Fruit fly (Drosophila melanogaster): ENCODE data around the gene BG642163.

The BG642163 gene

DNA sequence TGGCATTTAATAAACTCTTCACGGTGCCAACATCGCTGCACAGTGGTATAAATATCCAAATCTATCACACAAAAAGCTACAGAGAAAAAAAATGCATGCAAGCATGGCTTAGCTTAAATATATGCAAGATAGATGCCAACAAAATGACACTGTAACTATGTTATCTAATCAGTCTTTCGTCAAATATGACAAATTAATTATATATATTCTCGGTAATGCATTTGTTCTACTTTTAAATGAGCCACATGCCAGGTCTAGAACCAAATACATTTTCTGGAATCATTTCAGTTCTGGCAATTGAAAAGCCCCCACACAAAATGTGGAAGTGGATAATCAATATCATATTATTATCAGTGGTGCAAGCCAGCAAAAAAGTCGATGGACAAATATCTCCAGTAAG lies at the start of gene BG642163:
Gene BG642163, plus strand, starts transcription at position 301 of the 400 bp plus-strand sequence.
- TF ChIP-seq CG17801 (GFP tag; optimal IDR thresholded peaks at IDR 0.05; ENCODE audit: partially characterized antibody): no peak

DNA sequence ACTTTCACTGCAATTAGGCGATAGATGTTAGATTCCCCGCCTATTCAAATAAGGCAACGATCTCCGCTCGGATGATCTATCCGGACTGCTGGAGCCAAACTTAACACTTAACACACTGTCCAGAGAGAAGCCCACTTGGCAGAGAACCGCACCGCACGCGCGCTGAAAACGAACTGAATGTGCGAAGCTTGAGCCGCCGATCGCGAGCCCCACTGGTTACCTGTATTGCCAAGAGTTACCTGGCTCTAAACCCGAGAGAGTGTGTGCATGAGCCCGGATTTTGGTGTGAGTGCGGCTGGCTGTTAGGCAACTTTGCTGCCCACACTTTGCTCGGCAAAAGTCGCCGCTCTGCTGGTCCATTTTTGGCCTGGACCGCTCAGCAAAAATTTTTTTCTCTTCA lies 49.3 kb upstream of the BG642163 start:
- no peak for TF ChIP-seq CG17801 (GFP tag; optimal IDR thresholded peaks at IDR 0.05; ENCODE audit: partially characterized antibody)

DNA sequence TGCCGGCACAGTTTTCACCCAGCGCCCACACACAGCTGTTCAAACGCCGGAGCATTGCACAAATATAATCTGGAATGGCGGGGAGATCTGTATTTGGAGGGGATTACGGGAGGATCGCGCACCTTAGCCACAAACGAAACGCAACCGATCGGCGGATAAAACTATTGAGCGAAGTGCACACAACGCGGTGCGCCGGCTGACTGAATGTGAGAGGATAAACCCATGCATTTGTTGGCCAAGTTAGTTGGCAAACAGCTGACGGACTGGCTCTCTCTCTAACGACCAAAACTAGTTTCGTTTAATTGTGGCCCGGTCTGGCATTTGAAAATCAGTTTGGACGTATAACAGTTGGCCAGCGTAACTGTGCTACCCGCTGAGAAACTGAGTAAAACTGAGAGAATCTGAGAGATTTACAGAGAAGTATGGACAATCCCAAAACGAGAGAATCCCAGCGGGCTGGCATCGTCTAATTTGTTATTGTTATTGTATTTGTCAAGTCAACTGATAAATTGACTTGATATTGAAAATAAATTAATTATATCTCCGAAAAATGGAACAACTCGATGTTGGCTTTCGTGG lies 46.2 kb upstream of the BG642163 start:
- no peak for TF ChIP-seq CG17801 (GFP tag; optimal IDR thresholded peaks at IDR 0.05; ENCODE audit: partially characterized antibody)

DNA sequence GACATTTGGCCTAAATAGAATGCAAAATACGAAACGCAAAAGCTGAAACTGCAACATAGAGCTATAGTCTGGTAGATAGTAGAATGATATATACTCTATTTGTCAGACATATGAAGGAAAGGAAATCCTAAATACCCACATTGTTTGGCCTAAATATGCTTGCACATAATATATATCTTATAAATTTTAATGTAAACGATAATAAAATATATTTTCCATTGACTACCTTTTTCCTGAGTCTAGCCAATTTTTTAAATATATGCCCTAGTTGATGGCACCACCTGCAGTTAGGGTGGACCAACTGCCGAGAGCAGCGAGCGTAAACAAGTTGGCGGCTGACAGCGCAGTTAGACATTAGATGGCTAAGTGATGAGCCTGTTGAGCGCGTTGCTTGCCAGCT lies 44.4 kb upstream of the BG642163 start:
- TF ChIP-seq CG17801 (GFP tag; optimal IDR thresholded peaks at IDR 0.05; ENCODE audit: partially characterized antibody): no peak

DNA sequence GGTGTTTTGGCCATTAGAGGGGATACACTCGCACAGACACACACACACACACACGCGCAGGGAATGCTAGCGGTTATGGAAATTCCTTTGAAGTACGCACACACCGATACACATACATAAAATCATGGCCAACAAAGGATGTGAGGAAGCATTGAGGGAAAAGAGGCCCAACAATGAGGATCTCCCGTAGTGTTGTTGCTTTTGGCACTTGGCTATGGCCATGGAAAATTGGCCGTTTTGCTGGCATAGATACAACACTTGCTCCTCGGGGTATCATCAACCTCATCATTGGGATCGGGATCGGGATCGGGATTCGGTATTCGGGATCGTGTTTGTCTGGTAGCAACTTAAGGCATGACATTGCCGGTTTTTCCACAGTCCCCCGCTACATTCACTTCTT lies 43.5 kb upstream of the BG642163 start:
- no peak for TF ChIP-seq CG17801 (GFP tag; optimal IDR thresholded peaks at IDR 0.05; ENCODE audit: partially characterized antibody)

DNA sequence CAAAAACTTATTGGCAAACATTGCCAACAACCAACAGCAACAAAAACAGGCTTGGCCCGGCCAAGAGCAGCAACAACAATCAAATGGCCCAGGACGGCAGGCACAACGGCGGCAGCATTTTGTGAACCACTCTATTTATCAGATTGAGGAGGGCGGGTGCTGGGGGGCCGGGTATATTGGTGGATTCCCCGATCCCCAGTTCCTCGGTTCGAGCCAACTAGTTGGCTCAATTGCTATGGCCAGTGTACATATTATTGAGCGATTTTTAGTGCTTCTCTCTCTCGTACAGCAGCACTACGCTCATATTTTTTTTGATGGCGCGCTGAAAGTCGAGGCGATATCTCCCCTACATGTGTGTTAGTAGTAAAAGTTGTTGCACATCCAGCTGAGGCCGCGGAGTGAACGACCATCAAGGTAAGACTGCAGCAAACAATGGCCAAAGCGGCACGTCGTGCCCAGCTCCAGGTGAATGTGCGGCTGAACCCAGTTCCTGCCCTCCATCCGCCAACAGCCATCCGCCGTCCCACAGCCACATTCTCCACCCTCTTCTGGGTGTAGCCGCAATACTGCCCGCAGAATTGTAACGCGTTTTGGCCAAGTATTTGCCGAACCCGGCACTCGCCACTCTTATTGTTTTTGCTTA lies 41.2 kb upstream of the BG642163 start:
- TF ChIP-seq CG17801 (GFP tag; optimal IDR thresholded peaks at IDR 0.05; ENCODE audit: partially characterized antibody): no peak

DNA sequence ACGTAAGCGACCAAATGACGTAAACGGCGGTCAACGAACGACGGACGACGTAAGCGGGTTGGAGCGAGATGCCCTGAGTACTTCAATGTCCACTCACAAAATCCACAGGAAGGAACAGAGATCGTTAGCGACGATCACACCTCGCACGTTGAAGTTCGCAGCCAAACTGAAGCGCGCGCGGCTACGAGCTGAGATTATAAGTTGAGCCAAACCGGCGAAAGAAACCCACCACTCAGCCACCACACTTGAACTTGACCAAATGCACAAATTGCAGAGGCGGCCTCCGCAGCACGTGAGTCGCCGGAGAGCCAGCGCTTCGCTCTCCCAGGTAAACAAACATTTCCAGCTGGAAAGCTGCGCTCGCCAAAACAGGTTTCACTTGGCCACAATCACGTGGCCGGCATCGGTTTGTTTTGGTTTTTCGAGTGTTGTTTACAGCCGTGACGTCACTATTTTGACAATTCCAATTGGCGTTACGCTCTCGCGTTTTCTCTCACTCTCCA lies 26.9 kb upstream of the BG642163 start, which contains the start of gene dpy:
Gene dpy, minus strand, starts transcription at position 161 of the 503 bp plus-strand sequence.
- no peak for TF ChIP-seq CG17801 (GFP tag; optimal IDR thresholded peaks at IDR 0.05; ENCODE audit: partially characterized antibody)

DNA sequence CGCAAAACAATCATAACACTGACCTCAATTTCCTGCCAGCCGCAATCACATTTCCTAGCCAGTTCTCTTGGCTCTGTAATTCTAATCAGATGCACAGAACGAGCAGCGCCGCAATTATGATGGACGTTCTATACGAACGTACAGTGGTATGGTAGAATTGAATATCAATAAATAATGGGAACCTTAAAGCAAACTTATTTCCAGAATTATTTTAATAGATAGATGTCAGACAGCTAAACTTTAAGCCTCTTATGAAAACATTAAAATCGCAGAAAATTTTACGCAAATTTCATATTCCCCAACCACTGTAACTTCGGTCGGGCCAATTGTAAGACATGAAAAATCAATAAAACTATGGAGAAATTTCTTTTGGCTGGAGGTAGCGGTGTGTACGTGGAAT lies 21.9 kb upstream of the BG642163 start:
- no peak for TF ChIP-seq CG17801 (GFP tag; optimal IDR thresholded peaks at IDR 0.05; ENCODE audit: partially characterized antibody)

DNA sequence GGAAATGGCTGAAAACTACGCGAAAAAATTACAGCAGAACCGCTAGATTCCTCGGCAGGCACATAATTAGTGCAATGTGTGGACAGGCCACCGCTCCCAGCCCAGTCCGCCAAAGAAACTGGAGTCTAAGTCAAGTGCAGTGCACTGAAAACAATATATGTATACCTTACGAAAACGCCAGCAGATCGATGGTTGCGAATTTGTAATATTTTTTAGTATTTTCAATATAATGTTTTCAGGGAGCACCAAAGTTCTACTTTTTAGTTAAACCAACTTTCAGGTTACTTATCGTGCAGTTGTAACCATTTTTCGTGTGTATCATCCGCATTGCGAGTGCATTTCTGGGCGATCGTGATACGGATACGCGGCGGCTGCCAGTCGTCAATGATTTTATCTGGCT lies 19.2 kb upstream of the BG642163 start:
- no peak for TF ChIP-seq CG17801 (GFP tag; optimal IDR thresholded peaks at IDR 0.05; ENCODE audit: partially characterized antibody)

DNA sequence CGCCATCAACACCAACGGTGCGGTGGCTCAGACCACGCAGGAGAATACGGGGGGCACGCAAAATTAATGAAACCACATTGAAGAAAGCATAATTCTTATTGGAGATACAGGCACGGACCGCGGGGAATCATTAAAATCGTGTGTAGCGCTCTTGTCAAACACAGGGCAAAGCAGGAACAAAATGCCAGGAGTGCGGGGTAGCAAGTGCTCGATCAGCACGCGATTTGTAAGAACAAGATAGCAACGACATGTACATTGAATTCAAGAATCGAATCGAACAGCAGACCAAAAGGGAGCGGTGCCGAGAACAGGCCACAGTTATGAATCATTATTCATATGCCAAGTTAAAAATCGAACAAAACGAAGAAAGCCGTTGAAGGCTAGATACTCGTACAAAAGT lies 14.1 kb upstream of the BG642163 start:
- TF ChIP-seq CG17801 (GFP tag; optimal IDR thresholded peaks at IDR 0.05; ENCODE audit: partially characterized antibody): no peak

DNA sequence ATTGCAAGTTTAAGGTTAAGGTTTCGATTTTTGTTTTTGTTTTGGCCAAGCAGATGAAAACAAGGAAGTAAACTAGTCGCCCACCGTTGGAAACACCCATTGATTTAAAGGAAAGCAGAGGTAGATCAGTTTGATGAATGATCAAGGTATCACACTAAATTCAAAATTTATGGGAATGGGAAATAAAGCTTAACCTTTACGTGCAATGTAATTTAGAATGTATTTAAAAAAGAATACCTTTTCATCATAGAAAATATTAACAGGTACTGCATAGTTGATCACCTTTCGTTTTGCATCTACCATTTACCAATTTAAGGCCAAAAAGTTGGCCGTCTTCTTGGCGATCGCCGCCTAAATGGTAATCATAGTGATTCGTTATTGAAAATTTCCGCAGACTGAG lies 8.1 kb upstream of the BG642163 start:
- TF ChIP-seq CG17801 (GFP tag; optimal IDR thresholded peaks at IDR 0.05; ENCODE audit: partially characterized antibody): no peak

DNA sequence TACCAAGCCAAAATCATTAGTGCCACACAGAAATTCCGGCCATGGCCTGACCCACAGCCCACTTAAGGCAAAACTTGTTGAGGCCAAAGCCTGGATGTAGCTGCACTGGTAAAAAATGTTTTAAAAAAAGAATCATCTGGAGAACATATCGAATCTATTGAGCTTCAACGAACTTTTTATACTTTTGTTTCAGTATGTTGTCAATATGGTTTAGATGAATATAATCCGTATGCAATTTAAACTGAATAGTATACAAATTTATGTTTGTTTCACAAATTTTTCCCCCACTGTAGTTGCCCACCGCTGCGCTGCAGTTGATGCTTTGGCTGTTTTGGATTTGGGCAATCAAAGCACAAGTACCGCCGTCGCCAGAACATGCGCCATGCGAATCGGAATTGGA lies 5.7 kb upstream of the BG642163 start:
- TF ChIP-seq CG17801 (GFP tag; optimal IDR thresholded peaks at IDR 0.05; ENCODE audit: partially characterized antibody): no peak

DNA sequence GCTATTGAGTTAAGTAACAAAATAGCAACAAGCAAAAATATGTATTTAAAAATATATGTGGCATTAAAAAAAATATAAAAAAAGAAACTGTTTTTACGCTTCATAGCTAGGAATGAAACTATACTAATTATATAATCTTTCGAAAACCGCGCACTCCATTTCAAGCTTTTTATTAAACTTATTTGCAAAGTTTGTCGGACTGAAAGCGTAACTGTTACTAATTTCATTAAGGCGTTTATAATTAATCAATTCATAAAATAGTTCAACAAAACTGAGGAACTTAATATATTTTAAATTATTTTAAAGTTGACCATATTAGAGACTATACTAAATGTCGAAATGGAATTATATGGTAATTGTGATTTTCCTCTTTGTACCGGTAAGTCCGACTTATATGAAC lies 1.6 kb downstream of the BG642163 start, which contains the start of gene CG15635:
Gene CG15635, plus strand, starts transcription at position 301 of the 400 bp plus-strand sequence.
- TF ChIP-seq CG17801 (GFP tag; optimal IDR thresholded peaks at IDR 0.05; ENCODE audit: partially characterized antibody): no peak

DNA sequence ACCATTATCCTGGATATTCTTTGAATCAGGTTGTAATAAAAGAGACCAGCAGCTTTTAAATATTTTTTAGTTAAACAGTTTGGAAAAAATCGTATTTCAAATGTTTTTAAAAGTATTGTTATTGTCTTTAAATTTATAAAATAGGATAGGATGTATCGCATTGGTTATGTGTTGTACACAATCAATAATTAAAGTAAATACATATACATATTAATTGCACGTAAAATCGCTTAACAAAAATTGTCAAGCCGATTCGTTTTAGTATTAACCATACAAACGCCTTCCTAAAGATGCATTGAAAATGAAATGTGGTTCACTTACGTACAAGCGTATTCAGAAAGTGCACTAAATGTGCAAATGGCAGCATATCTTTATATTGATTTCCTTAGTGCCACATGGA lies 5.7 kb downstream of the BG642163 start, which contains the start of gene CG43798:
Gene CG43798, plus strand, starts transcription at position 301 of the 400 bp plus-strand sequence.
- no peak for TF ChIP-seq CG17801 (GFP tag; optimal IDR thresholded peaks at IDR 0.05; ENCODE audit: partially characterized antibody)

DNA sequence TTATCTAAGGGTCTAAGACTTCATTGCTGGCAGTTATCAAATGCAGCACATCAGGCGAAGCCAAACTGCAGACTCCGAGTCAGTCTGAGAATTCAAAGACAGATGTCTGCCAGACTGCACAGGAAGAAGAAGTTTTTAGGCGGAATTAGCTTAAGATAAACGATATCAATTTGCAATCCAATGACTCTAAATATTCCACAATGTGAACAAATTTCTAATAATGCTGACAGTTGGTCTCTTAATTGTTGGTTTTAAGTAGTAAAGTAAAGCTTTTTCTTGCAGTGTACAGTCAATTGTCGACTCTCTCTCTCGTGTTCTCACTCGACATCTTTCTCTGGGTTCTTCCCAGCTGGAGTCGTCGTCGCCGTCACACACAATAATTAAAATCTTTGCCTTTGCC lies 7.7 kb downstream of the BG642163 start:
- TF ChIP-seq CG17801 (GFP tag; optimal IDR thresholded peaks at IDR 0.05; ENCODE audit: partially characterized antibody): no peak

DNA sequence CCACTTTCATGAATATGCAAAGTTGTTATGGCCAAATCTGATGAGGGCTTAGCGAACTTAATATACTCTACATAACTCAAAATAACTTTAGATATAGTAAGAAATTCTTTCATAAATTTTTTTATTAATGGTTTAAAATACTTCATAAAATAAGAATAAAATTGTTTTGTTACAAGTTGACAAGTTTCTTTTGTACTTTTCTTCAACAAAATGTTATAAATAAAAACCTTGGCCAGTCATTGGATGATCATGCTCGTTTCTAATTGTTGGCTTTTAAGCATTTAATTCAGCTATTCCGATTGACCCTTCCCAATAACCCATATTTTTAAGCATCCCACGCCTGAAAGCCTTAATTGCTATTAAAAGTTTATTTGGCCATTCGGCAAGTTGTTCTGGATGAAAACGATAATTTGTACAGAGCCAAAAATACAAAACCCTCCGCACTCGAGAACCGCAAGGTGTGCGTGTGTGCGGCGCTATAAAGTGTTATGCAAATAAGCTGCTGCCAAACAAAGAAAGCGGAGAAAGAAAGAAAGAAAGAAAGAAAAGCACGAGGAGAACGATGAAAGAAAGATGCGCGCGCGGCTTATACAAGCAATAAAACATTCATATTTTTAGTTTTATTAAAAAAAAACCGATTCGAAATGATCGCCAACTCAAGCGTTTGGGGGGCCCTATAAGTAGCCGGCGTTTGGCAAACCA lies 9.8 kb downstream of the BG642163 start, which contains the start of gene CG3355:
Gene CG3355, plus strand, starts transcription at position 652 of the 702 bp plus-strand sequence.
- TF ChIP-seq CG17801 (GFP tag; optimal IDR thresholded peaks at IDR 0.05; ENCODE audit: partially characterized antibody): no peak
